Worm (Caenorhabditis elegans) whole organism, L3 larva: Measurements from ENCODE around the gene C49F8.1.

ENCODE experiments used
- ceh-82 ChIP-seq: fragments of 150-350 bp; optimal IDR thresholded peaks from 2 replicates; lab custom pipeline; 2014; ENCODE audit warnings: missing biosample characterization, missing genetic modification characterization
- elt-1 ChIP-seq: fragments of 150-350 bp; optimal IDR thresholded peaks from 2 replicates; lab custom pipeline; 2014; ENCODE audit warnings: missing biosample characterization, missing genetic modification characterization
- nhr-76 ChIP-seq: fragments of 150-350 bp; sonication (generic microtip); optimal IDR thresholded peaks from 5 replicates; lab custom pipeline; 2014; ENCODE audit warnings: missing biosample characterization, missing genetic modification characterization

DNA sequence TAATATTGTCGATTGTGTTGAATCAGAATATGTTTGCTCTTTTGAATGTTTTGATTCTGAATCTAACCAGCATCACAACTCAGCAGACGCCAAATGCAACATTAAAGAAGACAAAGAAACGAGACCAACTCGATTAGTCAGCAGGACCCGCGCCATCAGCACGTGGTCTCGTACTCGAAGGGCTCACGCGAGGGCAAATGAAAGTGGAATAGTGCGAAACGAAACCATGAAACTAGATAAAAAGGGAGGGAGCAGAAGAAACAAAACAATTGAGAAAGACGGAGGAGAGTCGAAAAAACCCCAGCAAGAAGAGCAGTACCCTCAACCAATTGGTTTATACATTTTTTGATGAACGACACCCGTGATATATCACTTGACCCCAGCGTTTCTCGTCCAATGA, 27.8 kb downstream of the C49F8.1 start:
- TF ChIP-seq ceh-82, result no peak
- TF ChIP-seq nhr-76 (tag; lab: Kevin White, UChicago), result no peak
- no peak for TF ChIP-seq elt-1 (tag; lab: Kevin White, UChicago)
